Worm (Caenorhabditis elegans): ENCODE data around the gene ctsa-2.

ctsa-2 gene

DNA sequence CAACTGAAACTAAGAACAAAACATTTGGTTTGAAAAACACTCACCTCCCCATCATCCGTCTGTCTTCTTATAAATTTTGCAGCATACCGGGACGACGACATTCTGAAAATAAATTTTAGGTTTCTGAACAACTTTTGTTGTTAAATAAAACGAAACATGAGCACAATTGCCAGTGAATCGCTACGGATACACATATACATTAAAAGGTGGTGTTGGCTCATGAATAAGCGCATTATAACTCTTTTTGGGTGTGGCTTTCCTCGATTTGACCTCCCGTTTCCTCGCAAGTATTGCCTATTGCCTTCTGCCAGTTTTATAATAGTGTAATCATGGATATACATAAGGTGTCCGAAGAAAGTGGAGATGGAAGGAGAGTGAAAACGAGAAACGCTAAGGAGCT lies 38.9 kb downstream of the ctsa-2 start, which contains the start of gene igcm-2:
Gene igcm-2 (minus strand): TSS at position 101 of the 400 bp plus-strand sequence.
- no peak for TF ChIP-seq vab-7 (GFP tag; IDR thresholded peaks at IDR 0.05)
- TF ChIP-seq rbr-2 (tag; optimal IDR thresholded peaks at IDR 0.05), result no peak
- TF ChIP-seq mep-1 (tag; optimal IDR thresholded peaks at IDR 0.05), result no peak
- no peak for TF ChIP-seq mxl-3 (GFP tag; optimal IDR thresholded peaks at IDR 0.05)
- no peak for TF ChIP-seq php-3 (GFP tag; IDR thresholded peaks at IDR 0.05)
- TF ChIP-seq nhr-111 (GFP tag; optimal IDR thresholded peaks at IDR 0.05), result no peak
- TF ChIP-seq lin-29 (GFP tag; IDR thresholded peaks at IDR 0.05), result no peak

DNA sequence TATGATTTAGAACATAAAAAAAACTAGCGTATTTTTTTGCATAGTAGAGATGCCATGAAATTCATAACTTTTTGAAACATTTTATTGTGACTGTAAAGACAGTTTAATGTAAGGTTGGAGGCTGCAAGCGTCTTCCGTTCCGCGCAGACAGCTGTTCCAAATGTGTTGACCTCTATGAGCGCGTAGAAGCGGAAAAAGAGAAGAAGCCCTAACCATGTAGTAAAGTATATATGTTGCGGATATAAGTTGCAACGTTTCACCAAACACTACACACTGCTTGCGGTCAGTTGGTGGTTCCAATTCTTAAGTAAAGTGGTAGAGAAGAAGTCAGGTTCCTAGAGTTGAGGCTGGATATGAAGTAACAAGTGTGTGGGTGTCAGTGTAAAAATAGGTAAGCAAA lies 41.8 kb downstream of the ctsa-2 start:
- TF ChIP-seq ceh-28 (tag; optimal IDR thresholded peaks at IDR 0.05) (no peak), F26F4.8 (GFP tag; conservative IDR thresholded peaks at IDR 0.05) (no peak), daf-19 (GFP tag; conservative IDR thresholded peaks at IDR 0.05) (no peak), ceh-32 (tag; optimal IDR thresholded peaks at IDR 0.05; ENCODE audit: poor library complexity) (no peak), saeg-2 (GFP tag; IDR thresholded peaks at IDR 0.05) (no peak), ama-1 (optimal IDR thresholded peaks at IDR 0.05) (no peak), dmd-8 (GFP tag; IDR thresholded peaks at IDR 0.05) (no peak), dmd-9 (GFP tag; IDR thresholded peaks at IDR 0.05) (no peak), lin-29 (GFP tag; IDR thresholded peaks at IDR 0.05) (no peak), zag-1 (tag; optimal IDR thresholded peaks at IDR 0.05) (no peak), ctbp-1 (GFP tag; IDR thresholded peaks at IDR 0.05) (no peak), zfp-3 (GFP tag; conservative IDR thresholded peaks at IDR 0.05) (no peak), lin-38 (GFP tag; IDR thresholded peaks at IDR 0.05) (no peak), ceh-20 (GFP tag; IDR thresholded peaks at IDR 0.05) (no peak), hlh-11 (tag; optimal IDR thresholded peaks at IDR 0.05) (no peak), lin-1 (GFP tag; IDR thresholded peaks at IDR 0.05) (no peak), duxl-1 (tag; optimal IDR thresholded peaks at IDR 0.05; ENCODE audit: poor library complexity) (no peak)

DNA sequence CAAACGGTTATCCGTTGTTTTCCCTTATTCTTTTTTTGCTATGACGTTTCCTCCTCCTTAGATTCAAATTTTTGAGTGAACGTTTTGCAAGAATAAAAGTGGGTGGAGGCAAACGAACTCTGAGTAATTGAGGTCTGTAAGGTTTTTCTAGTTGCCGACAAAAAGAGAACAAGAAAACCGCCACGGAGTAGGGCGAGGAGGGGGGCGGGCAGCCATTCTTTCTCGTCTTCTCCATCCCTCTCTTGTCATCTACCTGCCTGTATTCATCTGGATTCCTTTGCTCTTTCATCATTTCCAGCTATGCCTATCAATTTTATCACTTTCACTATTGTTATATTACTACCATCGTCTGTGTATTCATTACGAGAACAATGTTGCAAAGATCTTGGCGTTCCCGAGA lies 45.2 kb downstream of the ctsa-2 start, which contains the start of gene igdb-3:
Gene igdb-3 (plus strand): TSS at position 301 of the 400 bp plus-strand sequence.
- TF ChIP-seq aly-2 (tag; optimal IDR thresholded peaks at IDR 0.05) (no peak), zfp-2 (tag; optimal IDR thresholded peaks at IDR 0.05) (no peak), lin-39 (tag; optimal IDR thresholded peaks at IDR 0.05) (no peak), zip-11 (GFP tag; IDR thresholded peaks at IDR 0.05) (no peak), aha-1 (tag) (peak; percentile 70), Y75B8A.6 (GFP tag; IDR thresholded peaks at IDR 0.05) (no peak), unc-62 (GFP tag; optimal IDR thresholded peaks at IDR 0.05 in 1 of 2) (peak in 1 of 2 experiments; percentile 18), unc-62 (tag; optimal IDR thresholded peaks at IDR 0.05) (no peak), duxl-1 (tag; optimal IDR thresholded peaks at IDR 0.05; ENCODE audit: poor library complexity) (no peak), lin-15B (tag; optimal IDR thresholded peaks at IDR 0.05) (no peak), skn-1 (tag; optimal IDR thresholded peaks at IDR 0.05) (no peak), unc-130 (GFP tag; optimal IDR thresholded peaks at IDR 0.05) (no peak), egl-27 (tag; optimal IDR thresholded peaks at IDR 0.05) (no peak)

DNA sequence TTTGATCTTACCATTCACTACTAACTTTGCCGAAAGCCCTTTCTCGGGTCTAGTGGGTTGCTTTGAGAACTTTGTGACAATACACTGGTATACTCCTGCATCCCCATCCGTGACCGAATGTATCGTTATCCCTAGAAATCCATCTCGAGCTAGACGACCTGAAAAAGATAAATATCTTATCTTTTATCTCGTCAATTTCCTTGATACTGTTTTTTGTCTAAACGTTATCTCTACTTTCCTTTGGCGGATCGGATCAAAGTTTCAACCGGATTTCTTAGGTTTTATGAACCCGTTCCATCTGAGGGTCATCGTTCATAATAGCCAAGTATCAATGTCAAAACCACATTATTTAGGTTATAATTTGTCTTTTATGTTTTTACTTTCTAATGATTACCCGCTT lies 45.9 kb downstream of the ctsa-2 start:
- TF ChIP-seq ceh-20 (GFP tag; IDR thresholded peaks at IDR 0.05) (no peak), nhr-25 (tag; optimal IDR thresholded peaks at IDR 0.05; ENCODE audit: borderline replicate concordance, insufficient read depth) (no peak), duxl-1 (tag; optimal IDR thresholded peaks at IDR 0.05; ENCODE audit: poor library complexity) (no peak), egl-27 (tag; optimal IDR thresholded peaks at IDR 0.05) (no peak), aha-1 (tag) (peak; percentile 12), saeg-2 (GFP tag; IDR thresholded peaks at IDR 0.05) (no peak)
